Worm (Caenorhabditis elegans) whole organism, mixed stage, embryonic: ENCODE data around the gene F54D10.8.
"Not testable (repeated sequence)": the region's sequence is repeated elsewhere in the genome, so short reads cannot be mapped to it uniquely, and the experiment has no call there.

Experiments
- bed-3 ChIP-seq: fragments of 200-800 bp; sonication (Bioruptor generic); optimal IDR thresholded peaks from 3 replicates; lab custom pipeline; 2018; ENCODE audit warnings: mild to moderate bottlenecking, missing genetic modification characterization, moderate library complexity, missing compliant biosample characterization
- blmp-1 ChIP-seq: fragments of 150-350 bp; optimal IDR thresholded peaks from 2 replicates; lab custom pipeline; 2014; ENCODE audit warnings: missing biosample characterization, missing genetic modification characterization
- ceh-39 ChIP-seq: fragments of 150-350 bp; optimal IDR thresholded peaks from 2 replicates; lab custom pipeline; 2014; ENCODE audit warnings: missing biosample characterization, missing genetic modification characterization
- ceh-43 ChIP-seq: fragments of 200-800 bp; sonication (Bioruptor generic); optimal IDR thresholded peaks from 2 replicates; lab custom pipeline; 2018; ENCODE audit warnings: mild to moderate bottlenecking, missing genetic modification characterization, moderate library complexity, missing compliant biosample characterization
- ceh-83 ChIP-seq: fragments of 200-800 bp; sonication (Bioruptor generic); optimal IDR thresholded peaks from 2 replicates; lab custom pipeline; 2018; ENCODE audit warnings: mild to moderate bottlenecking, missing genetic modification characterization, missing compliant biosample characterization
- ces-1 ChIP-seq: fragments of 150-350 bp; optimal IDR thresholded peaks from 2 replicates; lab custom pipeline; 2014; ENCODE audit warnings: missing biosample characterization, missing genetic modification reagents, missing genetic modification characterization
- cnd-1 ChIP-seq: fragments of 200-800 bp; sonication (Bioruptor generic); optimal IDR thresholded peaks from 2 replicates; lab custom pipeline; 2018; ENCODE audit warnings: mild to moderate bottlenecking, missing genetic modification characterization, missing compliant biosample characterization
- elt-3 ChIP-seq: fragments of 150-350 bp; optimal IDR thresholded peaks from 2 replicates; lab custom pipeline; 2014; ENCODE audit warnings: missing biosample characterization, missing genetic modification characterization
- flh-1 ChIP-seq: fragments of 200-800 bp; sonication (Bioruptor generic); optimal IDR thresholded peaks from 2 replicates; lab custom pipeline; 2018; ENCODE audit warnings: mild to moderate bottlenecking, missing genetic modification characterization, moderate library complexity, missing compliant biosample characterization
- hlh-1 ChIP-seq: fragments of 150-350 bp; optimal IDR thresholded peaks from 2 replicates; lab custom pipeline; 2014; ENCODE audit warnings: missing biosample characterization, missing genetic modification reagents, missing genetic modification characterization
- lin-13 ChIP-seq: fragments of 150-350 bp; optimal IDR thresholded peaks from 2 replicates; lab custom pipeline; 2014; ENCODE audit warnings: missing biosample characterization, missing genetic modification characterization
- lin-32 ChIP-seq: fragments of 200-800 bp; sonication (Bioruptor generic); optimal IDR thresholded peaks from 2 replicates; lab custom pipeline; 2018; ENCODE audit warnings: mild to moderate bottlenecking, missing genetic modification characterization, missing compliant biosample characterization
- lsy-2 ChIP-seq: fragments of 150-350 bp; optimal IDR thresholded peaks from 2 replicates; lab custom pipeline; 2014; ENCODE audit warnings: missing biosample characterization, missing genetic modification characterization
- mab-5 ChIP-seq: fragments of 150-350 bp; optimal IDR thresholded peaks from 2 replicates; lab custom pipeline; 2014; ENCODE audit warnings: missing biosample characterization, missing genetic modification characterization
- mep-1 ChIP-seq: fragments of 150-350 bp; optimal IDR thresholded peaks from 2 replicates; lab custom pipeline; 2017; ENCODE audit warnings: missing biosample characterization, missing genetic modification reagents, missing genetic modification characterization, inconsistent platforms
- mls-2 ChIP-seq: sonication (generic microtip); optimal IDR thresholded peaks from 2 replicates; lab custom pipeline; 2016; ENCODE audit warnings: mild to moderate bottlenecking, missing genetic modification characterization, moderate library complexity, missing compliant biosample characterization
- nhr-12 ChIP-seq: fragments of 150-350 bp; optimal IDR thresholded peaks from 2 replicates; lab custom pipeline; 2014; ENCODE audit warnings: missing biosample characterization, missing genetic modification characterization
- nhr-2 ChIP-seq: fragments of 150-350 bp; optimal IDR thresholded peaks from 2 replicates; lab custom pipeline; 2014; ENCODE audit warnings: missing biosample characterization, missing genetic modification characterization
- nhr-237 ChIP-seq: fragments of 150-350 bp; optimal IDR thresholded peaks from 2 replicates; lab custom pipeline; 2014; ENCODE audit warnings: missing biosample characterization, missing genetic modification characterization
- nhr-76 ChIP-seq: sonication (generic microtip); optimal IDR thresholded peaks from 2 replicates; lab custom pipeline; 2017; ENCODE audit warnings: missing biosample characterization, missing genetic modification characterization
- pha-4 ChIP-seq: fragments of 150-350 bp; optimal IDR thresholded peaks from 2 replicates; lab custom pipeline; 2018; ENCODE audit warnings: missing biosample characterization, missing genetic modification reagents, missing genetic modification characterization
- snpc-4 ChIP-seq: fragments of 150-350 bp; optimal IDR thresholded peaks from 2 replicates; lab custom pipeline; 2014; ENCODE audit warnings: missing biosample characterization, missing genetic modification characterization
- sptf-1 ChIP-seq: sonication (generic microtip); optimal IDR thresholded peaks from 2 replicates; lab custom pipeline; 2017; ENCODE audit warnings: mild to moderate bottlenecking, missing genetic modification characterization, moderate library complexity, missing compliant biosample characterization
- unc-120 ChIP-seq: sonication (generic microtip); optimal IDR thresholded peaks from 2 replicates; lab custom pipeline; 2017; ENCODE audit warnings: missing genetic modification characterization, missing compliant biosample characterization; ENCODE audit not compliant: poor library complexity, severe bottlenecking
- unc-39 ChIP-seq: fragments of 150-350 bp; optimal IDR thresholded peaks from 2 replicates; lab custom pipeline; 2014; ENCODE audit warnings: missing biosample characterization, missing genetic modification characterization
- zip-8 ChIP-seq: fragments of 150-350 bp; optimal IDR thresholded peaks from 2 replicates; lab custom pipeline; 2014; ENCODE audit warnings: missing biosample characterization, missing genetic modification characterization
- ztf-11 ChIP-seq: fragments of 150-350 bp; optimal IDR thresholded peaks from 2 replicates; lab custom pipeline; 2014; ENCODE audit warnings: missing biosample characterization, missing genetic modification characterization

F54D10.8 gene

DNA sequence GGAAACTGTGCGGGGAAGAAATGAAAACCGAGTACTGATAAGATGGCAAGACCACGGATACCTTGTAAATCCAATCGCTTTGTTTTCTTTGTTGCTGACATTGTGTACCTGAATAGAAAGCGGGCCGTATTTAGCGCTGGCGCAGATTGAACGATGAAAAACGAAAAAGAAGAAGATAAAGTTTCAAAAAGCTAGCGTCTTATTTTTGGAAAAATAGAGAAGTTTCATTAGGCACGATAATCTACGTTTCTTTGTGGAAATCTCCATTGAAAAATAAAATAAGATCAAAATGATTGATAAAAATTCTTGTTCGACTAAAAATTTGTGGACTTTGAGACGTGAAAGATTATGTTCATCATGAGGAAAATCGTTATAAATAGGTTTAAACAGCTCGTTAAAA, 8.2 kb upstream of the F54D10.8 start, which contains the start of gene oac-4:
Gene oac-4 (minus strand): TSS at position 101 of the 400 bp plus-strand sequence.
- TF ChIP-seq ces-1 (no peak), nhr-76 (tag; lab: Kevin White, UChicago) (no peak), ceh-83 (GFP tag; lab: Kevin White, UChicago) (no peak), sptf-1 (no peak), hlh-1 (tag; lab: Kevin White, UChicago) (no peak), unc-39 (no peak)
- TF ChIP-seq, all 35 proteins: peak for 0

DNA sequence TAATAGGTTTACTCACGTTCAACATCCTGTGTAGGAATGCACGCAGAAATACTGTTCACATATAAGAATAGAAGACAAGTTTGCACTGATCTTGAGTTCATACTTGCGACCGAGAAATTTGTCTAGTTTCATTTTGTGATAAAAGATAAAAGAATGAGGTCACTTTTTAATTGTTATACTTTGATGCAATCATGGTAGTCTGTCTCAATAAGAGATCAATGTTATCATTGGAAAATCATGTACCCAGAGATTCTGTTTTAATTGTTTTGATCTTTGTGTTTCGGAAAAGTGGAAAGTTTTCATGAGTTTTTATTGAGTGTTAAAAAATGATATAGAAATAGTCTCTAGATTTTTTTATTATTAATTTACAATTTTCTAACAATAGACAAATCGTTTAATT, 4.7 kb upstream of the F54D10.8 start, which contains the start of gene F54D10.9:
Gene F54D10.9 (minus strand): TSS at position 101 of the 400 bp plus-strand sequence.
- TF ChIP-seq sptf-1 (no peak), cnd-1 (tag; lab: Kevin White, UChicago) (no peak), pha-4 (no peak)

- TF ChIP-seq lin-13 (tag; lab: Kevin White, UChicago) (no peak), snpc-4 (tag; lab: Kevin White, UChicago) (no peak), ceh-43 (GFP tag; lab: Kevin White, UChicago) (no peak), pha-4 (no peak), elt-3 (tag; lab: Kevin White, UChicago) (no peak), sptf-1 (no peak), mab-5 (tag; lab: Kevin White, UChicago) (no peak), lsy-2 (tag; lab: Kevin White, UChicago) (no peak), mls-2 (tag; lab: Kevin White, UChicago) (no peak)
These were observed 1.9 kb upstream of the F54D10.8 start for ce11 chrII:3829623-3830022.

DNA sequence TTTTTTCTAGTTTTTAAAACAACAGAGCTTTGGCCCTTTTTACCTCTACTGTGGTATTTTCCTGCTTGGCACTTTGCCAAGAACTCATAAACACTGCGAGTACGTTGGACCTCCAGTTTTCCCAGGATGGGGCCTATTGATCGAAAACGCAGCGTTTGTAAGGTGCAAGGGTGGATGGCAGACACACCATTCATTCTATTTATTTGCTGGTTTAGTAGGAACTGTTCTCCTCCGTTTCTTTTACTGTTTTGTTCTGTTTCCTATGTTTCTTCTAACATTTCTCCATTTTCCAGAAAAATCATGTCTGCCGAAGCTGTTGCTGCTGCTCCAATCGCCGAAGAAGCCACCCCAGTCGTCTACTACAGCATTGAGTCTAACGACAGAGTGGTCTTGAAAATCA, 3.8 kb downstream of the F54D10.8 start, which contains the start of gene skr-15:
Gene skr-15 (plus strand): TSS at position 301 of the 400 bp plus-strand sequence.
- no peak for TF ChIP-seq nhr-2 (tag; lab: Kevin White, UChicago)
- no peak for TF ChIP-seq snpc-4 (tag; lab: Kevin White, UChicago)
- TF ChIP-seq ces-1 = no peak
- TF ChIP-seq ztf-11 (tag; lab: Kevin White, UChicago) = no peak
- no peak for TF ChIP-seq bed-3 (GFP tag; lab: Kevin White, UChicago)
- no peak for TF ChIP-seq sptf-1
- TF ChIP-seq unc-39 = no peak
- TF ChIP-seq lin-32 (GFP tag; lab: Kevin White, UChicago) = no peak
- no peak for TF ChIP-seq flh-1 (GFP tag; lab: Kevin White, UChicago)
- no peak for TF ChIP-seq mls-2 (tag; lab: Kevin White, UChicago)
- TF ChIP-seq zip-8 (tag; lab: Kevin White, UChicago) = no peak
- no peak for TF ChIP-seq nhr-76 (tag; lab: Kevin White, UChicago)
- TF ChIP-seq ceh-43 (GFP tag; lab: Kevin White, UChicago) = no peak

DNA sequence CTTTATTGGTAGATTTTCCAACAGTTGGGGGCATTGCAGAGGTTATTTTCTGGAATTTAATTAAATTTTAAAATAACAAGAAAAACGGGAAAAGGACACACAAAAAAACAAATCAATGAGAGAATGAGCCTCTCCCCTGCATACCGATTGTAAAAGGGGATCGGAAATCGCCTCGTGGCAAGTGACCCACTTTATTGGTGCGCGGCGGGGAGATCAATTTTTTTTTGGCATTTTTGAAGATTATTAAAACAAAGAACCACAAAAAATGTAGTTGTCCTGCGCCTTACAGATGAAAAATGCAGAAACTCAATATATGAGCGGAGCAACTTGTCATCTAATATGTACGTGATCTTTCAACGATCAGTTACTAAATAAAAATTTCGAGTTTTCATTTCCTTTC, 6.5 kb downstream of the F54D10.8 start, which contains the start of gene F54D10.7:
Gene F54D10.7 (minus strand): TSS at position 49 of the 400 bp plus-strand sequence.
- no peak for TF ChIP-seq sptf-1
- TF ChIP-seq nhr-237 (tag; lab: Kevin White, UChicago) = no peak

- not testable (repeated sequence) for TF ChIP-seq lsy-2 (tag; lab: Kevin White, UChicago); lin-32 (GFP tag; lab: Kevin White, UChicago); blmp-1 (tag; lab: Kevin White, UChicago)
These were observed 11.4 kb downstream of the F54D10.8 start, which contains the start of gene fbxa-24 for ce11 chrII:3816251-3816849. TSS of gene fbxa-24 (plus strand) at chrII:3816526.

DNA sequence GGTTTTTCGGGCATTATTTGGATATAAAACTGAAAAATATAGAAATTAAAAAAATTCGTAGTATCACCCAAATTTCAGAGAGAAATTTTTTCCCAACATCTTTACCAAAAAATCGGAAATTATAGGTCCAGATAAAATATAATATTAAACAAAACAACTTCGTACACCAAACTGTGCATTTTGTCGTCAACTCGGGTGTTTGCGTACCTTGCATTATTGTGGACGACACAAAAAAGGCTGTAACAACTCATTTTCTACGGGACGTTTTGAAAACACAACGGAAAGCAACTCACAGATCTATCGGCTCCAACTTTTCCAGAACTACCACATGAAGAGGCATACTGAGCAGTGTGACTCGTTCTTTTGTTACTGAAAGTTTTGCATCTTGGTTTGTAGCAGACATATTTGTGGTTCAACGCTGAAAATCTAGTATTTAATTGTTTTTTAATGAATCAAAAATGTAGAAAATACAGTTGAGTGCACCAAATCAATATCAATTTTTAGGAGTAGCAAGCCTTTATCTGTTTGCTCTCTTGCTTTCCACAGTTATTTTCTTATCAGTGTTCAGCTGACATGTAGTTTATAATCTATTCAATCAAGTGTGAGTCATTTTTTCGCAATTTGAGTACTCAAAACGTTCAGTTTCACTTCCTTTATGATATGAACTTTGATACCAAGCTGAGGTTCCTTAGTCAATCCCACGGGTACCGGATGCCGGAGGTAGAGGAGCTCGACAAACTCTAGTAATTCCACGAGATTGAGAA, 12.1 kb downstream of the F54D10.8 start:
- no peak for TF ChIP-seq bed-3 (GFP tag; lab: Kevin White, UChicago)
- no peak for TF ChIP-seq lin-13 (tag; lab: Kevin White, UChicago)
- TF ChIP-seq lin-32 (GFP tag; lab: Kevin White, UChicago) = no peak
- no peak for TF ChIP-seq ceh-43 (GFP tag; lab: Kevin White, UChicago)
- TF ChIP-seq nhr-12 = no peak
- no peak for TF ChIP-seq unc-120 (tag; lab: Kevin White, UChicago)
- no peak for TF ChIP-seq mls-2 (tag; lab: Kevin White, UChicago)
- TF ChIP-seq ceh-39 (tag; lab: Kevin White, UChicago) = no peak
- no peak for TF ChIP-seq mep-1
